Worm (Caenorhabditis elegans) whole organism, early embryonic: Measurements from ENCODE around the gene clu-1.

ENCODE experiments used
- B0310.2 ChIP-seq: sonication (generic microtip); optimal IDR thresholded peaks from 2 replicates; lab custom pipeline; 2016; ENCODE audit warnings: mild to moderate bottlenecking, missing genetic modification characterization, missing compliant biosample characterization
- F13C5.2 ChIP-seq: sonication (generic microtip); optimal IDR thresholded peaks from 2 replicates; lab custom pipeline; 2017; ENCODE audit warnings: mild to moderate bottlenecking, missing genetic modification characterization, inconsistent platforms, missing compliant biosample characterization
- ama-1 ChIP-seq: fragments of 150-350 bp; optimal IDR thresholded peaks from 2 replicates; lab custom pipeline; 2014
- ceh-36 ChIP-seq: sonication (generic microtip); optimal IDR thresholded peaks from 2 replicates; lab custom pipeline; 2016; ENCODE audit warnings: missing genetic modification characterization, inconsistent platforms, missing compliant biosample characterization
- ets-7 ChIP-seq: sonication (generic microtip); optimal IDR thresholded peaks from 2 replicates; lab custom pipeline; 2016; ENCODE audit warnings: missing genotype, missing genetic modification characterization, missing compliant biosample characterization
- flt-1 ChIP-seq: fragments of 200-800 bp; sonication (Bioruptor generic); IDR thresholded peaks from 2 replicates; pipeline ENCODE4 v1.3.6; 2022; ENCODE audit warnings: missing genetic modification characterization, missing compliant biosample characterization
- hmbx-1 ChIP-seq: sonication (generic microtip); optimal IDR thresholded peaks from 2 replicates; lab custom pipeline; 2016; ENCODE audit warnings: mild to moderate bottlenecking, missing genetic modification characterization, missing compliant biosample characterization
- hmg-4 ChIP-seq: fragments of 200-800 bp; sonication (Bioruptor generic); optimal IDR thresholded peaks from 2 replicates; lab custom pipeline; 2018; ENCODE audit warnings: mild to moderate bottlenecking, missing genetic modification characterization, missing compliant biosample characterization
- pes-1 ChIP-seq: fragments of 200-800 bp; sonication (Bioruptor generic); IDR thresholded peaks from 2 replicates; pipeline ENCODE4 v1.3.6; 2022; ENCODE audit warnings: missing genetic modification reagents, missing genetic modification characterization, missing compliant biosample characterization
- scrt-1 ChIP-seq: fragments of 200-800 bp; sonication (Bioruptor generic); IDR thresholded peaks from 2 replicates; pipeline ENCODE4 v1.3.6; 2022; ENCODE audit warnings: missing genetic modification characterization, missing compliant biosample characterization

DNA sequence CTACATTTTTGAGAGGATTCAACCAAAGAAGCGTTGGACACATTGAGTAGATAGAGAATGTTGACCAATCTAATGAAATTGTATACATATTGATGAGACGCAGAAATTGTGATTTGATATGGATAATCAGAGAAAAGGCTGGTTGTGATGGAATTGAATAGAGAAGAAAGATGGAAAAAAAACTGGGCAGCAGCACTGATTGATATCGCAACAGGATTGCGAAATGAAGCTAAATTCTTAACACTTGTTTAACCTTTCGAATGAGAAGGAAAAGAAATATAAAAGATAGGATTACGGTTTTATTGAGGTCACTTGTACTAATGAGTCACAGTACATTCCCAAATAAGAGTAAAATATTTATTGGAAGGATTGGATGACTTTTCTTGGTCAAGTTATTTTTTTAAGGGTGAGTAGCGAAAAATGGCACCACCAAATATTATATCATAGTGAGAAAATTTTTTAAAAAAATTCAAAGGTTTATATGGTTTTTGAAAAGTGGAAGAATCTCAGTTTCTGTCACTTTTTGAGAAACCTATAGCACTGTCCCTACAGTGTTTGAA, 19.0 kb downstream of the clu-1 start:
- no peak for TF ChIP-seq flt-1 (GFP tag; lab: Robert Waterston, UW)
- no peak for TF ChIP-seq scrt-1 (GFP tag; lab: Robert Waterston, UW)
- TF ChIP-seq F13C5.2 (tag; lab: Kevin White, UChicago): no peak
- no peak for TF ChIP-seq hmbx-1 (tag; lab: Kevin White, UChicago)
- TF ChIP-seq B0310.2 (tag; lab: Kevin White, UChicago): no peak
- no peak for TF ChIP-seq hmg-4 (GFP tag; lab: Kevin White, UChicago)
- TF ChIP-seq ama-1 (lab: Kevin White, UChicago): no peak
- no peak for TF ChIP-seq pes-1 (GFP tag; lab: Robert Waterston, UW)
- TF ChIP-seq ets-7: no peak
- no peak for TF ChIP-seq ceh-36 (tag; lab: Kevin White, UChicago)
